Worm (Caenorhabditis elegans): ENCODE data around the gene F23B12.7.

The F23B12.7 gene

DNA sequence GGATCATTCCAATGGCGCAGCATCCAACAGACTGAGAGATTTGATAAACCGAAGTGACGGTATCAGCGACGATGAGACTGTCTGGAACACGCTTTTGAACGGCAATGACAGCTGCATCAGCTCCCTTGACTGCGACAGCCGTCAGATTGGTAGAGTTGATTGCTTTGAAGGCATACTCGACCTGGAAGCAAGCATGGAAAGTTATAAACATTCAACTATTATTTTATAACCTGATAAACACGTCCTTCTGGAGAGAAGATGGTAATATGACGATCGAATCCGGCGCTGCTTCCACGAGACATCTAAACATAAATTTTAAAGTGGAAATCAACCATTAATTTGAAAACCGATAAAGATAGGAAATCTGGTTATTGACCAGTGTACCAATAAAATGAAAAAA is 27.2 kb upstream of the F23B12.7 start, which contains the start of gene pas-1:
Gene pas-1 (minus strand): TSS at position 302 of the 400 bp plus-strand sequence.
- TF ChIP-seq aha-1 (tag): peak; percentile 38
- no peak for TF ChIP-seq nhr-6 (tag; optimal IDR thresholded peaks at IDR 0.05)
- no peak for TF ChIP-seq tag-97 (GFP tag; IDR thresholded peaks at IDR 0.05)
- peak; percentile 74 for TF ChIP-seq dmd-8 (GFP tag; IDR thresholded peaks at IDR 0.05)
- TF ChIP-seq egl-43 (GFP tag; IDR thresholded peaks at IDR 0.05): peak; percentile 54
- TF ChIP-seq ceh-28 (tag; optimal IDR thresholded peaks at IDR 0.05): no peak
- no peak for TF ChIP-seq zfp-3 (GFP tag; conservative IDR thresholded peaks at IDR 0.05)
- no peak for TF ChIP-seq ceh-32 (tag; optimal IDR thresholded peaks at IDR 0.05; ENCODE audit: poor library complexity)
- peak; percentile 60 for TF ChIP-seq lin-38 (GFP tag; IDR thresholded peaks at IDR 0.05)
- TF ChIP-seq mxl-2 (GFP tag; conservative IDR thresholded peaks at IDR 0.05): no peak
- no peak for TF ChIP-seq ceh-20 (GFP tag; IDR thresholded peaks at IDR 0.05)
- TF ChIP-seq mxl-3 (GFP tag; optimal IDR thresholded peaks at IDR 0.05): no peak
- TF ChIP-seq nhr-28 (tag; optimal IDR thresholded peaks at IDR 0.05): no peak
- TF ChIP-seq mes-2 (tag; optimal IDR thresholded peaks at IDR 0.05; ENCODE audit: poor library complexity, severe bottlenecking): no peak
- no peak for TF ChIP-seq aly-2 (tag; optimal IDR thresholded peaks at IDR 0.05)
- TF ChIP-seq T26A8.4 (GFP tag; IDR thresholded peaks at IDR 0.05): 0 out of 2 replicates have a peak, but pooled peaks have one; percentile 48
- TF ChIP-seq unc-62 (GFP tag; optimal IDR thresholded peaks at IDR 0.05 in 1 of 2): no peak
- TF ChIP-seq unc-62 (tag; optimal IDR thresholded peaks at IDR 0.05): no peak
- TF ChIP-seq nhr-102 (tag; optimal IDR thresholded peaks at IDR 0.05): peak; percentile 29
- no peak for TF ChIP-seq lin-15B (tag; optimal IDR thresholded peaks at IDR 0.05)
- TF ChIP-seq dmd-9 (GFP tag; IDR thresholded peaks at IDR 0.05): no peak
- no peak for TF ChIP-seq egl-27 (tag; optimal IDR thresholded peaks at IDR 0.05)
- TF ChIP-seq nhr-41 (GFP tag; IDR thresholded peaks at IDR 0.05): no peak
- TF ChIP-seq ceh-82 (tag; optimal IDR thresholded peaks at IDR 0.05): no peak
- no peak for TF ChIP-seq nhr-11 (tag; optimal IDR thresholded peaks at IDR 0.05)
- TF ChIP-seq attf-4 (tag; optimal IDR thresholded peaks at IDR 0.05): no peak
- no peak for TF ChIP-seq Y75B8A.6 (GFP tag; IDR thresholded peaks at IDR 0.05)
- no peak for TF ChIP-seq madf-9 (GFP tag; conservative IDR thresholded peaks at IDR 0.05)
- no peak for TF ChIP-seq lin-39 (tag; optimal IDR thresholded peaks at IDR 0.05)
- no peak for TF ChIP-seq fos-1 (tag; optimal IDR thresholded peaks at IDR 0.05)
- TF ChIP-seq nhr-25 (tag; optimal IDR thresholded peaks at IDR 0.05; ENCODE audit: borderline replicate concordance, insufficient read depth): no peak
- no peak for TF ChIP-seq ceh-44 (GFP tag; IDR thresholded peaks at IDR 0.05)
- TF ChIP-seq tra-1 (GFP tag; IDR thresholded peaks at IDR 0.05): no peak
- no peak for TF ChIP-seq saeg-2 (GFP tag; IDR thresholded peaks at IDR 0.05)
- TF ChIP-seq ama-1 (optimal IDR thresholded peaks at IDR 0.05): peak; percentile 67
- TF ChIP-seq lsy-2 (tag; optimal IDR thresholded peaks at IDR 0.05): no peak
- TF ChIP-seq hlh-30 (tag; optimal IDR thresholded peaks at IDR 0.05; ENCODE audit: insufficient read depth): no peak
- no peak for TF ChIP-seq R02D3.7 (tag; optimal IDR thresholded peaks at IDR 0.05)
- no peak for TF ChIP-seq spr-3 (GFP tag; optimal IDR thresholded peaks at IDR 0.05)
- TF ChIP-seq spr-1 (tag; optimal IDR thresholded peaks at IDR 0.05): no peak
- TF ChIP-seq zag-1 (tag; optimal IDR thresholded peaks at IDR 0.05): no peak
- no peak for TF ChIP-seq skn-1 (tag; optimal IDR thresholded peaks at IDR 0.05)
- TF ChIP-seq dpl-1 (GFP tag; optimal IDR thresholded peaks at IDR 0.05): no peak
- TF ChIP-seq pha-4 (GFP tag; IDR thresholded peaks at IDR 0.05): 0 out of 2 replicates have a peak, but pooled peaks have one; percentile 40
- no peak for TF ChIP-seq pha-4 (tag; optimal IDR thresholded peaks at IDR 0.05)
- TF ChIP-seq Y105C5A.15 (GFP tag; IDR thresholded peaks at IDR 0.05): 0 out of 2 replicates have a peak, but pooled peaks have one; percentile 12
- no peak for TF ChIP-seq mdt-29 (GFP tag; IDR thresholded peaks at IDR 0.05)
- no peak for TF ChIP-seq zip-11 (GFP tag; IDR thresholded peaks at IDR 0.05)
- TF ChIP-seq daf-19 (GFP tag; conservative IDR thresholded peaks at IDR 0.05): no peak
- TF ChIP-seq unc-130 (GFP tag; optimal IDR thresholded peaks at IDR 0.05): no peak
- TF ChIP-seq snpc-1.2 (GFP tag; IDR thresholded peaks at IDR 0.05): no peak
- TF ChIP-seq set-16 (GFP tag; IDR thresholded peaks at IDR 0.05): no peak

Data from whole organism, L4 larva.